Worm (Caenorhabditis elegans) whole organism, L4 larva: ENCODE results near the gene sru-7.
A peak's percentile ranks its signal among the peaks of the same experiment; 100 is the strongest.

Experiments
- F10B5.3 ChIP-seq: sonication (generic microtip); optimal IDR thresholded peaks from 2 replicates; lab custom pipeline; 2016; ENCODE audit warnings: mild to moderate bottlenecking, missing genetic modification characterization, missing compliant biosample characterization
- F44E2.7 ChIP-seq: fragments of 200-800 bp; sonication (Bioruptor generic); IDR thresholded peaks from 2 replicates; pipeline ENCODE4 v2.1.2; 2022; ENCODE audit warnings: missing genetic modification characterization, missing compliant biosample characterization
- T20F7.1 ChIP-seq: fragments of 200-800 bp; sonication (Bioruptor generic); optimal IDR thresholded peaks from 2 replicates; lab custom pipeline; 2018; ENCODE audit warnings: mild to moderate bottlenecking, missing genetic modification characterization, missing compliant biosample characterization
- aha-1 ChIP-seq: fragments of 150-350 bp; peaks from one replicate; lab custom pipeline; 2014; ENCODE audit warnings: missing biosample characterization, missing genetic modification characterization
- ceh-32 ChIP-seq: sonication (generic microtip); optimal IDR thresholded peaks from 2 replicates; lab custom pipeline; 2016; ENCODE audit warnings: mild to moderate bottlenecking, missing genetic modification characterization, missing compliant biosample characterization; ENCODE audit not compliant: poor library complexity
- ceh-44 ChIP-seq: fragments of 200-800 bp; sonication (Bioruptor generic); IDR thresholded peaks from 2 replicates; pipeline ENCODE4 v1.3.6; 2022; ENCODE audit warnings: missing genetic modification reagents, missing genetic modification characterization, missing compliant biosample characterization
- daf-16 ChIP-seq, 3 experiments: sonication (generic microtip); optimal IDR thresholded peaks; 2 replicates each; lab custom pipeline; 2016 to 2017; ENCODE audit warnings: missing genetic modification characterization in 3 of 3, missing genetic modification reagents in 3 of 3, mild to moderate bottlenecking in 2 of 3, missing compliant biosample characterization in 2 of 3, missing biosample characterization in 1 of 3, moderate library complexity in 1 of 3
- dmd-6 ChIP-seq: fragments of 200-800 bp; sonication (Bioruptor generic); IDR thresholded peaks from 2 replicates; pipeline ENCODE4 v1.3.6; 2022; ENCODE audit warnings: missing genetic modification reagents, missing genetic modification characterization, missing compliant biosample characterization
- dpl-1 ChIP-seq: fragments of 150-350 bp; optimal IDR thresholded peaks from 2 replicates; lab custom pipeline; 2014; ENCODE audit warnings: missing biosample characterization, missing genetic modification reagents, missing genetic modification characterization
- duxl-1 ChIP-seq: sonication (generic microtip); optimal IDR thresholded peaks from 2 replicates; lab custom pipeline; 2016; ENCODE audit warnings: mild to moderate bottlenecking, missing genetic modification characterization, moderate library complexity, missing compliant biosample characterization; ENCODE audit not compliant: poor library complexity
- dve-1 ChIP-seq: sonication (generic microtip); optimal IDR thresholded peaks from 2 replicates; lab custom pipeline; 2017; ENCODE audit warnings: antibody characterized with exemption, mild to moderate bottlenecking, missing genetic modification characterization, missing compliant biosample characterization; ENCODE audit not compliant: insufficient read depth
- gei-8 ChIP-seq: fragments of 200-800 bp; sonication (Bioruptor generic); optimal IDR thresholded peaks from 2 replicates; lab custom pipeline; 2018; ENCODE audit warnings: mild to moderate bottlenecking, missing genetic modification characterization, missing compliant biosample characterization
- hlh-11 ChIP-seq: fragments of 200-800 bp; sonication (Bioruptor generic); optimal IDR thresholded peaks from 2 replicates; lab custom pipeline; 2018; ENCODE audit warnings: mild to moderate bottlenecking, missing genetic modification characterization, missing compliant biosample characterization
- hmg-1.1 ChIP-seq: fragments of 200-800 bp; sonication (Bioruptor generic); IDR thresholded peaks from 2 replicates; pipeline ENCODE4 v1.3.6; 2022; ENCODE audit warnings: missing genetic modification reagents, missing genetic modification characterization, missing compliant biosample characterization
- lin-15B ChIP-seq: fragments of 150-350 bp; sonication (generic microtip); optimal IDR thresholded peaks from 3 replicates; lab custom pipeline; 2014; ENCODE audit warnings: missing biosample characterization, missing genetic modification characterization
- mdl-1 ChIP-seq, 2 experiments: fragments of 150-350 bp in 1 of 2; sonication (generic microtip) in 1 of 2; optimal IDR thresholded peaks; 2 replicates each; lab custom pipeline; 2014 to 2017; ENCODE audit warnings: missing biosample characterization in 2 of 2, missing genetic modification characterization in 2 of 2
- mdt-29 ChIP-seq: fragments of 200-800 bp; sonication (Bioruptor generic); IDR thresholded peaks from 2 replicates; pipeline ENCODE4 v1.3.6; 2022; ENCODE audit warnings: missing genetic modification reagents, missing genetic modification characterization, missing compliant biosample characterization
- mep-1 ChIP-seq: fragments of 150-350 bp; sonication (generic microtip); optimal IDR thresholded peaks from 3 replicates; lab custom pipeline; 2014; ENCODE audit warnings: missing biosample characterization, missing genetic modification characterization
- mxl-2 ChIP-seq: fragments of 200-800 bp; sonication (Bioruptor generic); conservative IDR thresholded peaks from 2 replicates; pipeline ENCODE4 v1.3.6; 2022; ENCODE audit warnings: missing genetic modification reagents, missing genetic modification characterization, missing compliant biosample characterization
- mxl-3 ChIP-seq: fragments of 200-800 bp; sonication (Bioruptor generic); optimal IDR thresholded peaks from 2 replicates; lab custom pipeline; 2018; ENCODE audit warnings: mild to moderate bottlenecking, missing genetic modification characterization, missing compliant biosample characterization
- nhr-11 ChIP-seq: fragments of 150-350 bp; optimal IDR thresholded peaks from 2 replicates; lab custom pipeline; 2014; ENCODE audit warnings: missing biosample characterization, missing genetic modification characterization
- nhr-28 ChIP-seq: fragments of 150-350 bp; optimal IDR thresholded peaks from 2 replicates; lab custom pipeline; 2014; ENCODE audit warnings: missing biosample characterization, missing genetic modification characterization
- nhr-77 ChIP-seq: fragments of 150-350 bp; optimal IDR thresholded peaks from 2 replicates; lab custom pipeline; 2014; ENCODE audit warnings: missing biosample characterization, missing genetic modification characterization
- pha-4 ChIP-seq, 2 experiments: fragments of 150-350 bp in 1 of 2; fragments of 200-800 bp in 1 of 2; sonication (Bioruptor generic) in 1 of 2; IDR thresholded peaks in 1 of 2; optimal IDR thresholded peaks in 1 of 2; 2 replicates each; pipeline versions ENCODE4 v1.3.6 to Lab custom; 2014 to 2022; ENCODE audit warnings: missing genetic modification characterization in 2 of 2, missing genetic modification reagents in 2 of 2, missing biosample characterization in 1 of 2, missing compliant biosample characterization in 1 of 2
- php-3 ChIP-seq: fragments of 200-800 bp; sonication (Bioruptor generic); IDR thresholded peaks from 2 replicates; pipeline ENCODE4 v1.3.6; 2022; ENCODE audit warnings: missing genetic modification reagents, missing genetic modification characterization, missing compliant biosample characterization
- pqm-1 ChIP-seq: sonication (generic microtip); optimal IDR thresholded peaks from 2 replicates; lab custom pipeline; 2017; ENCODE audit warnings: missing biosample characterization, missing genetic modification characterization
- saeg-2 ChIP-seq: fragments of 200-800 bp; sonication (Bioruptor generic); IDR thresholded peaks from 2 replicates; pipeline ENCODE4 v1.3.6; 2022; ENCODE audit warnings: missing genetic modification reagents, missing genetic modification characterization, missing compliant biosample characterization
- skn-1 ChIP-seq: fragments of 150-350 bp; optimal IDR thresholded peaks from 2 replicates; lab custom pipeline; 2014; ENCODE audit warnings: missing biosample characterization, missing genetic modification characterization
- spr-1 ChIP-seq: sonication (generic microtip); optimal IDR thresholded peaks from 2 replicates; lab custom pipeline; 2016; ENCODE audit warnings: mild to moderate bottlenecking, missing genetic modification characterization, missing compliant biosample characterization
- tag-97 ChIP-seq: fragments of 200-800 bp; sonication (Bioruptor generic); IDR thresholded peaks from 2 replicates; pipeline ENCODE4 v1.3.6; 2022; ENCODE audit warnings: missing genetic modification characterization, missing compliant biosample characterization
- unc-62 ChIP-seq, 3 experiments: fragments of 150-350 bp in 1 of 3; sonication (generic microtip); optimal IDR thresholded peaks in 2 of 3; peaks in 1 of 3; 1 replicate in 1 of 3; 2 replicates in 2 of 3; lab custom pipeline; 2014 to 2017; ENCODE audit warnings: missing biosample characterization in 3 of 3, missing genetic modification characterization in 3 of 3, missing genetic modification reagents in 3 of 3, missing genotype in 1 of 3

The sru-7 gene

DNA sequence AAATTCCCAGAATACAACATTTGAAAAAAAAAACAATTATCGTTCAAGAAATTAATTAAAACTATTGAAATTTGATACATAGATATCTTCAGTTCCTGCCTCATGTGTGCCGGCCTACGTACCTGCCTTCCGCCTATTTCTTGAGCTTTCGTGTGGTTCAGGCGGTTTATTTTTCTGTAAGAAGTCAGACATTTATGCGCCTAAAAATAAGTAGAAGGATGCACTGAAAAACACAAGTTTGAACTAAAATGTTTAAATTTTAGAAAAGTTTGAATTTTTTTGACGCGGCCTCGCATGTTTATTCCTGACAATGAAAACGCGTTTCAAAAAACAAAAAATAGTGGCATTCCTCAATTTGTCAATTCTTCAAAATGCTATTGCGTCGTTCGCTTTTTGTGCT is 18.6 kb upstream of the sru-7 start, which contains the start of gene C28C12.11:
Gene C28C12.11, plus strand, starts transcription at position 301 of the 400 bp plus-strand sequence.
- TF ChIP-seq unc-62 (GFP tag; optimal IDR thresholded peaks at IDR 0.05 in 1 of 2; lab: Kevin White, UChicago), result peak in 1 of 2 experiments; percentile 70
- no peak for TF ChIP-seq unc-62 (tag; optimal IDR thresholded peaks at IDR 0.05; lab: Kevin White, UChicago)
- TF ChIP-seq aha-1 (tag; lab: Kevin White, UChicago), result peak; percentile 4
- TF ChIP-seq dve-1 (tag; lab: Kevin White, UChicago), result no peak
- no peak for TF ChIP-seq saeg-2 (GFP tag; lab: Robert Waterston, UW)
- TF ChIP-seq lin-15B (tag; lab: Kevin White, UChicago), result no peak
- no peak for TF ChIP-seq hmg-1.1 (GFP tag; lab: Robert Waterston, UW)
- TF ChIP-seq mep-1 (tag; lab: Kevin White, UChicago), result no peak
- TF ChIP-seq, all 104 proteins: peak for 2

DNA sequence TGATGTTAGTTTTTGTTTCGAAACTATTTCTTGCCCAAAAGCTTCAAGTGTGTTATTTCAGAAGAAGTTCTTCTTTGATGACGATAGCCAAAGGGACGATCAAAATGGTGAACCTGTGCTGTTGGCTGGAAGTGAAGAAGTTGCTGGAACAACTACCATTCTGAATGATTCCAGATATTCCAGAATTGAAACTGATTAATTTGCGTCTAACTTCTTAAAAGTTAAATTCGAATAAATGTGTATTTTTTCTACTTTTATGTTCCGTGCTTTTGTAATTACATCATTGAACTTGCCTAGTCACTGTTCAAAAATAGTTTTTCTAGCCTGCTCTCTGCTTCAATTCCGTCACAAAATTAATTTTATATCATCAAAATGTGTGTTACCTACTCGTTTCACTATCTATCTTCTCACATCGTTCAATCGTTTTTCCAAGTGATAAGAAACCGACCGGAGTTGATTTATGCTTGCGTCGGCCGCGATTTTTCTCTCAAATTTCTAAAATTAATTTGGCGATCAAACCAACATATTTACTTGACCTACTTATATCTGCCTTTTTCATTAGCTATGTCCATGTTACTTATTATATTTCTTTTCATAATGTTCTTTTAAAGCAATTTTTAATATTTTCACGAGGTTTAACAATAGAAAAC is 17.2 kb upstream of the sru-7 start:
- TF ChIP-seq mep-1 (tag; lab: Kevin White, UChicago) (no peak), unc-62 (GFP tag; optimal IDR thresholded peaks at IDR 0.05 in 1 of 2; lab: Kevin White, UChicago) (peak in 1 of 2 experiments; percentile 96), unc-62 (tag; optimal IDR thresholded peaks at IDR 0.05; lab: Kevin White, UChicago) (no peak), hmg-1.1 (GFP tag; lab: Robert Waterston, UW) (no peak), F44E2.7 (GFP tag; lab: Robert Waterston, UW) (no peak), php-3 (GFP tag; lab: Robert Waterston, UW) (peak; percentile 73), hlh-11 (peak; percentile 47), dpl-1 (no peak), pqm-1 (tag; lab: Kevin White, UChicago) (peak; percentile 76), mdl-1 (tag; optimal IDR thresholded peaks at IDR 0.05; lab: Kevin White, UChicago) (peak in 1 of 2 experiments; percentile 44), ceh-44 (no peak), nhr-77 (tag; lab: Kevin White, UChicago) (peak; percentile 26), aha-1 (tag; lab: Kevin White, UChicago) (peak; percentile 94), mxl-3 (peak; percentile 35), dmd-6 (GFP tag; lab: Robert Waterston, UW) (peak; percentile 57; the same call in 1 of the 2 replicates), nhr-28 (tag; lab: Kevin White, UChicago) (peak; percentile 82), duxl-1 (tag; lab: Kevin White, UChicago) (no peak)

DNA sequence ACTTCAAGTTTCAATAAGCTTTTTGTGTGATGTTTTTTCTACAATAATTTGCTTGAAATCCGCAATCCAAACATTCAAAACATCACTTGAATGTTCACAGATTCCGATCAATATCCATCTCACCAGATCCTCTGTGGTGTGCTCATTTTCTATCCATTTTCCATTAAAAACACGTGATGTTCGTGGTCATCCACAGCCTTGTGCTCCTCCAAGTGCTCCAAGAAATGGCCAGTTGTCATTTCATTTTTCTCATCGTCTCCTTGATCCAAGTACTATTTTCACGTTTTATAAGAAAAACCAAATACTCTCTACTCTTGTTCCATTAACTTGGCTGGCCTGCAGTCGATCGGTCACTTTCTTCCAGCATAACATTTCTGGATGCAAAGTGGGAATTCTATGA is 16.2 kb upstream of the sru-7 start:
- no peak for TF ChIP-seq mxl-2
- no peak for TF ChIP-seq aha-1 (tag; lab: Kevin White, UChicago)
- TF ChIP-seq pha-4 (GFP tag; IDR thresholded peaks at IDR 0.05; lab: Robert Waterston, UW), result no peak
- TF ChIP-seq pha-4 (tag; optimal IDR thresholded peaks at IDR 0.05; lab: Kevin White, UChicago), result no peak
- TF ChIP-seq hlh-11, result peak; percentile 8
- TF ChIP-seq nhr-11 (tag; lab: Kevin White, UChicago), result peak; percentile 30
- no peak for TF ChIP-seq skn-1 (tag; lab: Kevin White, UChicago)
- TF ChIP-seq gei-8, result no peak
- TF ChIP-seq daf-16 (GFP tag; optimal IDR thresholded peaks at IDR 0.05; lab: Kevin White, UChicago), result peak in 1 of 2 experiments; percentile 14
- TF ChIP-seq daf-16 (tag; optimal IDR thresholded peaks at IDR 0.05; lab: Kevin White, UChicago), result no peak
- TF ChIP-seq hmg-1.1 (GFP tag; lab: Robert Waterston, UW), result 0 out of 2 replicates have a peak, but pooled peaks have one; percentile 20
- no peak for TF ChIP-seq ceh-32
- TF ChIP-seq, all 104 proteins: peak for 4

- TF ChIP-seq tag-97 (GFP tag; lab: Robert Waterston, UW) (no peak), spr-1 (no peak), mxl-2 (no peak), T20F7.1 (GFP tag; lab: Kevin White, UChicago) (no peak), mdt-29 (GFP tag; lab: Robert Waterston, UW) (no peak), F10B5.3 (tag; lab: Kevin White, UChicago) (no peak), daf-16 (GFP tag; optimal IDR thresholded peaks at IDR 0.05; lab: Kevin White, UChicago) (peak in 1 of 2 experiments; percentile 3), daf-16 (tag; optimal IDR thresholded peaks at IDR 0.05; lab: Kevin White, UChicago) (no peak)
- TF ChIP-seq, all 104 proteins: peak for 1
Measured at ce11 chrIV:8476880-8477279, 15.5 kb upstream of the sru-7 start, which contains the start of gene spp-10. TSS of gene spp-10 (plus strand) at chrIV:8477180.
